Worm (Caenorhabditis elegans) whole organism, midembryonic: ENCODE results near the gene bpl-1.

Source experiments
- T22C8.4 ChIP-seq: fragments of 200-800 bp; sonication (Bioruptor generic); IDR thresholded peaks from 2 replicates; pipeline ENCODE4 v1.3.6; 2022; ENCODE audit warnings: missing genetic modification characterization, missing compliant biosample characterization
- cog-1 ChIP-seq: sonication (generic microtip); optimal IDR thresholded peaks from 2 replicates; lab custom pipeline; 2016; ENCODE audit warnings: missing genetic modification characterization, missing compliant biosample characterization
- flt-1 ChIP-seq: fragments of 200-800 bp; sonication (Bioruptor generic); IDR thresholded peaks from 2 replicates; pipeline ENCODE4 v1.3.6; 2022; ENCODE audit warnings: missing genetic modification characterization, missing compliant biosample characterization
- klf-2 ChIP-seq: fragments of 200-800 bp; sonication (Bioruptor generic); conservative IDR thresholded peaks from 2 replicates; pipeline ENCODE4 v1.3.6; 2022; ENCODE audit warnings: missing genetic modification reagents, missing genetic modification characterization, missing compliant biosample characterization
- med-1 ChIP-seq: sonication (generic microtip); optimal IDR thresholded peaks from 2 replicates; lab custom pipeline; 2017; ENCODE audit warnings: missing genetic modification characterization, mild to moderate bottlenecking, missing compliant biosample characterization, antibody characterized with exemption, missing genetic modification reagents; ENCODE audit not compliant: insufficient read depth
- ref-1 ChIP-seq: fragments of 200-800 bp; sonication (Bioruptor generic); conservative IDR thresholded peaks from 2 replicates; pipeline ENCODE4 v1.3.6; 2022; ENCODE audit warnings: missing genetic modification reagents, missing genetic modification characterization, missing compliant biosample characterization
- tab-1 ChIP-seq: fragments of 200-800 bp; sonication (Bioruptor generic); IDR thresholded peaks from 2 replicates; pipeline ENCODE4 v1.3.6; 2022; ENCODE audit warnings: missing genetic modification characterization, missing compliant biosample characterization
- ztf-23 ChIP-seq: fragments of 200-800 bp; sonication (Bioruptor generic); IDR thresholded peaks from 2 replicates; pipeline ENCODE4 v1.3.6; 2022; ENCODE audit warnings: missing genetic modification reagents, missing genetic modification characterization, missing compliant biosample characterization
- ztf-29 ChIP-seq: fragments of 200-800 bp; sonication (Bioruptor generic); IDR thresholded peaks from 2 replicates; pipeline ENCODE4 v1.3.6; 2022; ENCODE audit warnings: missing genetic modification reagents, missing genetic modification characterization, missing compliant biosample characterization

Gene bpl-1

ce11 chrII:6248029-6248428 lies 26.0 kb upstream of the bpl-1 start:
- TF ChIP-seq med-1 (GFP tag; lab: Kevin White, UChicago) (no peak), ztf-23 (GFP tag; lab: Robert Waterston, UW) (no peak), T22C8.4 (no peak)

ce11 chrII:6248503-6248902 lies 25.5 kb upstream of the bpl-1 start:
- TF ChIP-seq cog-1 (peak; percentile 43), klf-2 (peak; percentile 71), flt-1 (peak; percentile 92), ztf-29 (peak; percentile 66), ref-1 (peak; percentile 83), med-1 (GFP tag; lab: Kevin White, UChicago) (peak; percentile 20), tab-1 (GFP tag; lab: Robert Waterston, UW) (peak; percentile 91), ztf-23 (GFP tag; lab: Robert Waterston, UW) (peak; percentile 90), T22C8.4 (no peak; the same call in 1 of the 2 replicates)

- TF ChIP-seq tab-1 (GFP tag; lab: Robert Waterston, UW) (no peak), ztf-29 (no peak), med-1 (GFP tag; lab: Kevin White, UChicago) (no peak), flt-1 (0 out of 2 replicates have a peak, but pooled peaks have one; percentile 51), klf-2 (no peak)
Measured at ce11 chrII:6250782-6251461, 23.1 kb upstream of the bpl-1 start, which contains the start of gene phb-2. Gene phb-2 (plus strand): TSS chrII:6251411.

- TF ChIP-seq klf-2 (no peak), ztf-23 (GFP tag; lab: Robert Waterston, UW) (no peak), T22C8.4 (no peak), ztf-29 (no peak), cog-1 (no peak), ref-1 (no peak), med-1 (GFP tag; lab: Kevin White, UChicago) (no peak), flt-1 (no peak), tab-1 (GFP tag; lab: Robert Waterston, UW) (no peak)
Measured at ce11 chrII:6252707-6253106, 21.3 kb upstream of the bpl-1 start.

ce11 chrII:6256024-6256423 lies 18.0 kb upstream of the bpl-1 start, which contains the start of gene F13H8.5:
Gene F13H8.5 (minus strand): TSS chrII:6256124.
- TF ChIP-seq tab-1 (GFP tag; lab: Robert Waterston, UW) = no peak
- TF ChIP-seq ref-1 = no peak
- no peak for TF ChIP-seq cog-1
- TF ChIP-seq ztf-29 = no peak
- no peak for TF ChIP-seq ztf-23 (GFP tag; lab: Robert Waterston, UW)
- no peak for TF ChIP-seq klf-2
- TF ChIP-seq flt-1 = no peak
- no peak for TF ChIP-seq T22C8.4
- TF ChIP-seq med-1 (GFP tag; lab: Kevin White, UChicago) = no peak

- TF ChIP-seq tab-1 (GFP tag; lab: Robert Waterston, UW) (no peak), ref-1 (no peak), T22C8.4 (no peak), ztf-23 (GFP tag; lab: Robert Waterston, UW) (no peak), flt-1 (no peak), ztf-29 (no peak), med-1 (GFP tag; lab: Kevin White, UChicago) (no peak), cog-1 (no peak), klf-2 (no peak)
Measured at ce11 chrII:6257220-6257877, 16.7 kb upstream of the bpl-1 start.

- TF ChIP-seq klf-2 (no peak), ztf-23 (GFP tag; lab: Robert Waterston, UW) (no peak), ref-1 (no peak), ztf-29 (no peak)
Measured at ce11 chrII:6259867-6260266, 14.1 kb upstream of the bpl-1 start, which contains the start of gene F13H8.11. Gene F13H8.11 (minus strand): TSS chrII:6260021.

- TF ChIP-seq ztf-23 (GFP tag; lab: Robert Waterston, UW) = no peak
- TF ChIP-seq ztf-29 = no peak
- no peak for TF ChIP-seq flt-1
- TF ChIP-seq T22C8.4 = no peak
- TF ChIP-seq klf-2 = no peak
- TF ChIP-seq cog-1 = no peak
- no peak for TF ChIP-seq ref-1
- no peak for TF ChIP-seq med-1 (GFP tag; lab: Kevin White, UChicago)
- no peak for TF ChIP-seq tab-1 (GFP tag; lab: Robert Waterston, UW)
Measured at ce11 chrII:6260684-6261083, 13.3 kb upstream of the bpl-1 start, which contains the start of gene nmgp-1. Gene nmgp-1 (plus strand): TSS chrII:6260857.

- TF ChIP-seq T22C8.4 (no peak), tab-1 (GFP tag; lab: Robert Waterston, UW) (no peak), ref-1 (no peak)
Measured at ce11 chrII:6262222-6262621, 11.8 kb upstream of the bpl-1 start, which contains the start of gene F13H8.12. Gene F13H8.12 (plus strand): TSS chrII:6262522.

ce11 chrII:6263685-6264084 lies 10.3 kb upstream of the bpl-1 start, which contains the start of gene F13H8.3:
Gene F13H8.3 (plus strand): TSS chrII:6263985.
- no peak for TF ChIP-seq klf-2
- no peak for TF ChIP-seq ztf-23 (GFP tag; lab: Robert Waterston, UW)
- no peak for TF ChIP-seq cog-1
- TF ChIP-seq flt-1 = no peak
- TF ChIP-seq T22C8.4 = no peak
- TF ChIP-seq med-1 (GFP tag; lab: Kevin White, UChicago) = no peak
- TF ChIP-seq tab-1 (GFP tag; lab: Robert Waterston, UW) = no peak
- TF ChIP-seq ref-1 = no peak
- TF ChIP-seq ztf-29 = no peak

ce11 chrII:6267983-6268382 lies 6.0 kb upstream of the bpl-1 start, which contains the start of gene F13H8.8:
Gene F13H8.8 (minus strand): TSS chrII:6268083.
- no peak for TF ChIP-seq klf-2
- no peak for TF ChIP-seq ref-1
- no peak for TF ChIP-seq ztf-23 (GFP tag; lab: Robert Waterston, UW)
- TF ChIP-seq tab-1 (GFP tag; lab: Robert Waterston, UW) = no peak
- no peak for TF ChIP-seq med-1 (GFP tag; lab: Kevin White, UChicago)
- no peak for TF ChIP-seq cog-1
- TF ChIP-seq flt-1 = no peak
- TF ChIP-seq ztf-29 = no peak
- TF ChIP-seq T22C8.4 = no peak
